Fruit fly (Drosophila melanogaster) whole organism, wandering third instar larva: ENCODE results near the gene CG3529.

Experiments
- Dfd ChIP-seq: fragments of >200 bp; optimal IDR thresholded peaks from 2 replicates; lab custom pipeline; 2017; ENCODE audit warnings: missing biosample characterization, missing genetic modification characterization
- HLH106 ChIP-seq: fragments of 200-800 bp; optimal IDR thresholded peaks from 3 replicates; lab custom pipeline; 2019; ENCODE audit warnings: missing biosample characterization, mild to moderate bottlenecking, missing genetic modification characterization, moderate library complexity
- Hr78 ChIP-seq: fragments of >200 bp; optimal IDR thresholded peaks from 2 replicates; lab custom pipeline; 2017; ENCODE audit warnings: missing biosample characterization, missing genetic modification characterization
- br ChIP-seq: fragments of 200-800 bp; sonication (Bioruptor generic); optimal IDR thresholded peaks from 2 replicates; lab custom pipeline; 2016; ENCODE audit warnings: missing biosample characterization, missing genetic modification characterization
- fru ChIP-seq: fragments of 200-800 bp; sonication (Bioruptor generic); optimal IDR thresholded peaks from 3 replicates; lab custom pipeline; 2016; ENCODE audit warnings: missing biosample characterization, mild to moderate bottlenecking, missing genetic modification characterization

dm6 chr3L:9462794-9463193 is 16.1 kb downstream of the CG3529 start:
- TF ChIP-seq HLH106 = no peak
- no peak for TF ChIP-seq fru (GFP tag; lab: Kevin White, UChicago)
- no peak for TF ChIP-seq br
- TF ChIP-seq Hr78 (GFP tag; lab: Kevin White, UChicago) = no peak
- TF ChIP-seq Dfd (GFP tag; lab: Kevin White, UChicago) = no peak
